Fruit fly (Drosophila melanogaster): ENCODE measurements around the gene CG16775.

CG16775 gene

DNA sequence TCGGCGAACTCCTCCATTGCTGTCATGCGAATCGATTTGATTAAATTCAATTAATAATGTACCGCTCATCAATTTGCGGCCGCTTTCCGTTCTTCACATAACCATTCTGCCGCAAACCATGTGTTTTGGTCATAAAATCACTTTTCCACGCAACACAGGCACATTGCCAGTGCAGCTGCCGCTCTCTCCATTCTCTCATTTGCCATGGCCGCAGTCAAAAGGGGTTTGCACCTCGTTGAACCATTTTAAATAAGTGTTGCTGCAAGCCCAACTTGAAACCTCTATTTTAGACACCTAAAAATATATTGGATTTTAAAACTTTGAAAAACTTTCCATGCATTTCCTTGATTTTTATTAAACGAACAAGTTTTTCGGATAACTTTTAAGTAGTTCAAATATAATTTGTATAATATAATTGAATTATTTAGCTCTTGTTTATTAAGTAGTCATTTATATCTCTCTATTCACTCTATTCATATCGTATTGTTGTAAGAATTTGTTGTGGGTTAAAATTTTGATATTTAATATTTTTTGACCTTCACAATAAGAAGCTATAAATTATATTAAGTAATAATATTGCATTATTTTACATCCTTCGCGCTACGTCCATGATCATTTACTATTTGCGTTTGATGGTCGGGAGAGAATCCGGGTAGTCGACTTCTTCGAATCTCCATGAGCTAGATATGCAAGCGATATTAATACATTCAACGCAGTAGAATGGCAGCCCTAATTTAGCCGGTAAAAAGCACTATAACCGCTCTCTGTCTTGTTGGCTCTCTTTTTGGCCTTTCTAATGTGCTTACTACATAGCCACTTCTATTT lies 29.6 kb downstream of the CG16775 start, which contains the start of gene CG5535 (continued):
- TF ChIP-seq Sox102F (GFP tag; optimal IDR thresholded peaks at IDR 0.05) (no peak), CG8319 (GFP tag; optimal IDR thresholded peaks at IDR 0.05) (peak; percentile 20), CG6854 (GFP tag; optimal IDR thresholded peaks at IDR 0.05) (no peak), lz (GFP tag; optimal IDR thresholded peaks at IDR 0.05) (peak; percentile 29), CG3919 (GFP tag; optimal IDR thresholded peaks at IDR 0.05) (peak; percentile 68), Eip75B (GFP tag; optimal IDR thresholded peaks at IDR 0.05) (peak; percentile 20), Hr38 (GFP tag; optimal IDR thresholded peaks at IDR 0.05) (no peak), CG11902 (GFP tag; optimal IDR thresholded peaks at IDR 0.05) (peak; percentile 12), dsx (GFP tag; optimal IDR thresholded peaks at IDR 0.05; ENCODE audit: poor library complexity, severe bottlenecking) (peak; percentile 50), ss (GFP tag; optimal IDR thresholded peaks at IDR 0.05) (peak; percentile 48 to 52), Ets96B (tag; optimal IDR thresholded peaks at IDR 0.05) (peak; percentile 73), fkh (GFP tag; optimal IDR thresholded peaks at IDR 0.05) (peak; percentile 68), svp (GFP tag) (no peak)

DNA sequence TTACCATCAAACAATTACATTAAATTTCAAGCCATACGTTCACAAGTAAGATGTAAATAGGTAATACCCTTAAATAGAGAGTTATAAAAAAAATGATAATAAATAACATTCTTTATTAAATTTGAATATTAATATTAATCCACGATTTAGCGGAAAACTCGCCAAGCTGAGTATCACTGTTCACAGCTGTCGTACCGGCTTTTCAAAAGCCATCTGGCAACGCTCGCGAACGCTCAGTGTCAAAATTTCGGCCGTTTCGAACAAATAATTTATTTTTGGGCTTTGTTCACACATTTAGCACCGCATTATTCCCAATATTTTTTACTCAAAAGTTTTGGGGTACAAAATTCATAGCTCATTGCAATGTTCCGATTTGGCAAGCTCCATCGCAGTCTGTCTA lies 36.9 kb downstream of the CG16775 start, which contains the start of gene TrpRS-m:
Gene TrpRS-m, plus strand, starts transcription at position 211 of the 400 bp plus-strand sequence.
- TF ChIP-seq achi (GFP tag; optimal IDR thresholded peaks at IDR 0.05) (peak; percentile 81), ss (GFP tag; optimal IDR thresholded peaks at IDR 0.05) (no peak), acj6 (GFP tag; optimal IDR thresholded peaks at IDR 0.05) (no peak), CG34406 (GFP tag; optimal IDR thresholded peaks at IDR 0.05) (no peak), Sox14 (GFP tag; optimal IDR thresholded peaks at IDR 0.05) (peak; percentile 6), CG6163 (GFP tag; IDR thresholded peaks at IDR 0.05) (no peak), lz (GFP tag; optimal IDR thresholded peaks at IDR 0.05) (no peak), Lpt (GFP tag; optimal IDR thresholded peaks at IDR 0.05) (no peak), esn (GFP tag; optimal IDR thresholded peaks at IDR 0.05) (peak; percentile 6), CG1621 (tag; optimal IDR thresholded peaks at IDR 0.05) (no peak), salr (GFP tag; optimal IDR thresholded peaks at IDR 0.05) (no peak), topi (GFP tag; optimal IDR thresholded peaks at IDR 0.05) (no peak), Sox15 (GFP tag; optimal IDR thresholded peaks at IDR 0.05) (no peak), CG11902 (GFP tag; optimal IDR thresholded peaks at IDR 0.05) (no peak), Eip75B (GFP tag; optimal IDR thresholded peaks at IDR 0.05) (no peak), Hr39 (GFP tag; optimal IDR thresholded peaks at IDR 0.05) (no peak), CG8119 (GFP tag; IDR thresholded peaks at IDR 0.05) (no peak), Eip93F (GFP tag; optimal IDR thresholded peaks at IDR 0.05) (peak; percentile 9), fkh (GFP tag; optimal IDR thresholded peaks at IDR 0.05) (no peak), cyc (GFP tag; optimal IDR thresholded peaks at IDR 0.05) (no peak), CG8632 (GFP tag; optimal IDR thresholded peaks at IDR 0.05) (no peak), vri (GFP tag; optimal IDR thresholded peaks at IDR 0.05) (no peak), CG16779 (tag; optimal IDR thresholded peaks at IDR 0.05) (no peak), fd85E (GFP tag; optimal IDR thresholded peaks at IDR 0.05) (no peak), eg (GFP tag; IDR thresholded peaks at IDR 0.05) (no peak), Eip78C (GFP tag) (peak; percentile 32), svp (GFP tag) (no peak), CG11294 (GFP tag; IDR thresholded peaks at IDR 0.05) (no peak)

DNA sequence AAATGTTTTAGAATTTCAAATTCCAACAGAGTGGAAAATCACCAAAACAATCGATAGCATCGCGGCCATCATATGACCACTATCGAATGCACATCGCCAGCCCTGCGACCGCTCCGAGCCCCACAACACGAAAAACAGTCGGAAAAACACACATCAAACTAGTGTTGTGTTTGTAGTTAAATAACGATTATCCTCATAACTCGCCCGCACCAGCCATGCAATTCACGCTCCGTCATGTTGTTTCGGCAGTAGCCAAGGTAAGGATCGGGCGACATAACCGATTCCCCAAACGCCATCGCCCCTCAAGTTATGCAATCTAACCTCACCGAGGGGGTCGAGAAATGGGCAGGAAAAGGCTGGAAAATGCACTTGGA lies 39.5 kb downstream of the CG16775 start:
- TF ChIP-seq lz (GFP tag; optimal IDR thresholded peaks at IDR 0.05) (no peak), Eip78C (GFP tag) (peak; percentile 46), vri (GFP tag; optimal IDR thresholded peaks at IDR 0.05) (peak; percentile 87), CG8119 (GFP tag; IDR thresholded peaks at IDR 0.05) (no peak), CG31627 (GFP tag; optimal IDR thresholded peaks at IDR 0.05) (peak; percentile 0), CG4318 (GFP tag; optimal IDR thresholded peaks at IDR 0.05) (no peak), esn (GFP tag; optimal IDR thresholded peaks at IDR 0.05) (peak; percentile 15)

All from whole organism, prepupa.